Fruit fly (Drosophila melanogaster): ENCODE results near the gene CG6144.

CG6144 gene

dm6 chr2L:10503356-10503977, 15.0 kb downstream of the CG6144 start (continued):
- TF ChIP-seq Hr78 (GFP tag; optimal IDR thresholded peaks at IDR 0.05) = peak in 1 of 2 experiments; percentile 96
- no peak for TF ChIP-seq pb (GFP tag; optimal IDR thresholded peaks at IDR 0.05)
- TF ChIP-seq CG6854 (GFP tag; optimal IDR thresholded peaks at IDR 0.05) = no peak
- TF ChIP-seq CG31224 (GFP tag; IDR thresholded peaks at IDR 0.05) = 0 out of 2 replicates have a peak, but pooled peaks have one; percentile 46
- TF ChIP-seq Ptx1 (GFP tag; IDR thresholded peaks at IDR 0.05) = no peak
- TF ChIP-seq lbe (GFP tag; optimal IDR thresholded peaks at IDR 0.05) = no peak
- TF ChIP-seq run (tag; optimal IDR thresholded peaks at IDR 0.05) = no peak
- TF ChIP-seq BtbVII (GFP tag; optimal IDR thresholded peaks at IDR 0.05) = peak; percentile 34

dm6 chr2L:10504895-10505294, 16.4 kb downstream of the CG6144 start:
- TF ChIP-seq fu2 (GFP tag; optimal IDR thresholded peaks at IDR 0.05) = no peak
- TF ChIP-seq cg (GFP tag; optimal IDR thresholded peaks at IDR 0.05) = no peak
- no peak for TF ChIP-seq B-H1 (GFP tag; IDR thresholded peaks at IDR 0.05)
- TF ChIP-seq tup (GFP tag; optimal IDR thresholded peaks at IDR 0.05) = no peak
- peak; percentile 19 for TF ChIP-seq tap (tag; optimal IDR thresholded peaks at IDR 0.05)
- no peak for TF ChIP-seq sisA (GFP tag; IDR thresholded peaks at IDR 0.05)
- TF ChIP-seq CG16813 (GFP tag; IDR thresholded peaks at IDR 0.05; ENCODE audit: partially characterized antibody) = no peak
- TF ChIP-seq NK7.1 (GFP tag; optimal IDR thresholded peaks at IDR 0.05) = no peak
- no peak for TF ChIP-seq stc (GFP tag; IDR thresholded peaks at IDR 0.05)
- no peak for TF ChIP-seq inv (GFP tag; IDR thresholded peaks at IDR 0.05; ENCODE audit: partially characterized antibody)
- TF ChIP-seq Poxn (GFP tag; IDR thresholded peaks at IDR 0.05) = no peak
- TF ChIP-seq Abd-B (GFP tag; optimal IDR thresholded peaks at IDR 0.05) = no peak
- no peak for TF ChIP-seq CG6765 (GFP tag; optimal IDR thresholded peaks at IDR 0.05)
- TF ChIP-seq bsh (GFP tag; optimal IDR thresholded peaks at IDR 0.05) = peak in 1 of 2 experiments; percentile 41
- no peak for TF ChIP-seq Adf1 (GFP tag; IDR thresholded peaks at IDR 0.05)
- no peak for TF ChIP-seq CG9876 (GFP tag; optimal IDR thresholded peaks at IDR 0.05)
- no peak for TF ChIP-seq CG8944 (GFP tag; optimal IDR thresholded peaks at IDR 0.05)
- TF ChIP-seq zf30C (GFP tag; optimal IDR thresholded peaks at IDR 0.05) = no peak
- peak; percentile 69 for TF ChIP-seq CG2202 (tag; optimal IDR thresholded peaks at IDR 0.05)
- TF ChIP-seq Ptx1 (GFP tag; IDR thresholded peaks at IDR 0.05) = no peak
- TF ChIP-seq CG10209 (GFP tag; optimal IDR thresholded peaks at IDR 0.05) = no peak
- TF ChIP-seq CG12659 (GFP tag; optimal IDR thresholded peaks at IDR 0.05) = no peak
- no peak for TF ChIP-seq Usf (GFP tag; optimal IDR thresholded peaks at IDR 0.05)
- no peak for TF ChIP-seq CG2889 (GFP tag; IDR thresholded peaks at IDR 0.05)
- peak in 1 of 2 experiments; percentile 56 for TF ChIP-seq Pdp1 (GFP tag; optimal IDR thresholded peaks at IDR 0.05)
- no peak for TF ChIP-seq Rx (GFP tag; IDR thresholded peaks at IDR 0.05)
- TF ChIP-seq CG9817 (tag; optimal IDR thresholded peaks at IDR 0.05) = no peak
- TF ChIP-seq CG12219 (GFP tag; optimal IDR thresholded peaks at IDR 0.05) = peak; percentile 43
- no peak for TF ChIP-seq Hr3 (GFP tag; optimal IDR thresholded peaks at IDR 0.05)
- no peak for TF ChIP-seq dan (GFP tag; IDR thresholded peaks at IDR 0.05)
- TF ChIP-seq CG6683 (GFP tag; optimal IDR thresholded peaks at IDR 0.05) = no peak
- TF ChIP-seq CG15514 (GFP tag; optimal IDR thresholded peaks at IDR 0.05) = no peak
- no peak for TF ChIP-seq CG31365 (tag; optimal IDR thresholded peaks at IDR 0.05)
- TF ChIP-seq CG10959 (GFP tag; IDR thresholded peaks at IDR 0.05) = no peak
- peak; percentile 27 for TF ChIP-seq CG6254 (GFP tag; optimal IDR thresholded peaks at IDR 0.05)
- no peak for TF ChIP-seq HHEX (GFP tag; optimal IDR thresholded peaks at IDR 0.05)
- no peak for TF ChIP-seq Ssrp (tag; optimal IDR thresholded peaks at IDR 0.05)
- TF ChIP-seq CG43689 (GFP tag; IDR thresholded peaks at IDR 0.05) = no peak
- TF ChIP-seq CG17359 (tag; optimal IDR thresholded peaks at IDR 0.05) = no peak
- no peak for TF ChIP-seq kay (GFP tag; optimal IDR thresholded peaks at IDR 0.05)
- no peak for TF ChIP-seq Scr (GFP tag; IDR thresholded peaks at IDR 0.05; ENCODE audit: partially characterized antibody)

Data from whole organism, embryonic.